Worm (Caenorhabditis elegans): Measurements from ENCODE around the gene ZK1010.10.

DNA sequence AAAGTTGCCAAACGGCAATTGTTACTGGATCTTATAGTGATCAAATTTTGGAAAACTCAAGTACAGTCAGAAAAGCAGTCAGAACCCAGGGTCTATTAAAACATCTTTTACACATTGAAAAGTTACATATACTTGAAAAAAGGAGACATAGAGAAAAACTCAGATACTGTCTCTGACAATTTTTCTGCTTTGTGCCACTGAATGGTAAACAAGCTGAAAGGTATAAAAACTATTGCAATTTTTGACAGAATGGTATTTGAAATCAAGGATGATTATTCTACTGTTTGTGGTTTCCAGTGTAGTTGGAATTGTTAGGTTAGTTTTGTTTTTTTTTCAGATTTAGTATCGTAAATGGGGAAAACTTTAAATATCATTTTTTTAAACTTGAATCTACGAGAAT is 18.6 kb downstream of the ZK1010.10 start, which contains the start of gene cyp-13A11:
- no peak for TF ChIP-seq ama-1 (optimal IDR thresholded peaks at IDR 0.05)
- TF ChIP-seq snpc-4 (tag; optimal IDR thresholded peaks at IDR 0.05): no peak
- TF ChIP-seq lin-13 (GFP tag; optimal IDR thresholded peaks at IDR 0.05): no peak
- TF ChIP-seq mdl-1 (tag; optimal IDR thresholded peaks at IDR 0.05): no peak
- no peak for TF ChIP-seq nhr-25 (tag; optimal IDR thresholded peaks at IDR 0.05)
- TF ChIP-seq mab-5 (tag; optimal IDR thresholded peaks at IDR 0.05): no peak
- TF ChIP-seq unc-39 (tag; optimal IDR thresholded peaks at IDR 0.05): no peak
- no peak for TF ChIP-seq nhr-12 (tag; optimal IDR thresholded peaks at IDR 0.05)
- no peak for TF ChIP-seq ceh-16 (tag; optimal IDR thresholded peaks at IDR 0.05)
- TF ChIP-seq nhr-237 (tag; optimal IDR thresholded peaks at IDR 0.05): no peak
- TF ChIP-seq dmd-4 (tag; optimal IDR thresholded peaks at IDR 0.05): no peak
- no peak for TF ChIP-seq unc-55 (GFP tag; optimal IDR thresholded peaks at IDR 0.05)

All from whole organism, L2 larva.